Worm (Caenorhabditis elegans) whole organism, late embryonic: ENCODE data around the gene C14B9.8.

Experiments
- C08G9.2 ChIP-seq: sonication (generic microtip); optimal IDR thresholded peaks from 2 replicates; lab custom pipeline; 2016; ENCODE audit warnings: mild to moderate bottlenecking, missing genetic modification characterization, moderate library complexity, missing compliant biosample characterization
- C38D4.7 ChIP-seq: fragments of 200-800 bp; sonication (Bioruptor generic); optimal IDR thresholded peaks from 2 replicates; lab custom pipeline; 2018; ENCODE audit warnings: mild to moderate bottlenecking, missing genetic modification characterization, moderate library complexity, missing compliant biosample characterization
- K02D7.2 ChIP-seq: sonication (generic microtip); optimal IDR thresholded peaks from 2 replicates; lab custom pipeline; 2017; ENCODE audit warnings: mild to moderate bottlenecking, missing genetic modification characterization, missing compliant biosample characterization
- ahr-1 ChIP-seq: sonication (generic microtip); optimal IDR thresholded peaks from 2 replicates; lab custom pipeline; 2016; ENCODE audit warnings: missing genetic modification characterization, missing compliant biosample characterization
- ama-1 ChIP-seq: fragments of 150-350 bp; optimal IDR thresholded peaks from 2 replicates; lab custom pipeline; 2014
- ceh-18 ChIP-seq: sonication (generic microtip); optimal IDR thresholded peaks from 2 replicates; lab custom pipeline; 2016; ENCODE audit warnings: missing genetic modification characterization, missing compliant biosample characterization
- ceh-24 ChIP-seq: sonication (generic microtip); optimal IDR thresholded peaks from 2 replicates; lab custom pipeline; 2016; ENCODE audit warnings: mild to moderate bottlenecking, missing genetic modification characterization, missing compliant biosample characterization
- ceh-34 ChIP-seq: sonication (generic microtip); optimal IDR thresholded peaks from 2 replicates; lab custom pipeline; 2016; ENCODE audit warnings: mild to moderate bottlenecking, missing genetic modification characterization, missing compliant biosample characterization
- ceh-6 ChIP-seq: fragments of 200-800 bp; sonication (Bioruptor generic); optimal IDR thresholded peaks from 2 replicates; lab custom pipeline; 2018; ENCODE audit warnings: mild to moderate bottlenecking, missing genetic modification characterization, missing compliant biosample characterization
- ceh-9 ChIP-seq: sonication (generic microtip); optimal IDR thresholded peaks from 2 replicates; lab custom pipeline; 2016; ENCODE audit warnings: mild to moderate bottlenecking, missing genetic modification characterization, inconsistent platforms, missing compliant biosample characterization
- che-1 ChIP-seq: sonication (generic microtip); optimal IDR thresholded peaks from 2 replicates; lab custom pipeline; 2016; ENCODE audit warnings: mild to moderate bottlenecking, missing genetic modification characterization, missing compliant biosample characterization
- elt-4 ChIP-seq: sonication (generic microtip); optimal IDR thresholded peaks from 2 replicates; lab custom pipeline; 2016; ENCODE audit warnings: missing genetic modification characterization, missing compliant biosample characterization
- eyg-1 ChIP-seq: sonication (generic microtip); optimal IDR thresholded peaks from 2 replicates; lab custom pipeline; 2016; ENCODE audit warnings: missing genotype, missing genetic modification characterization, missing compliant biosample characterization
- fax-1 ChIP-seq: sonication (generic microtip); optimal IDR thresholded peaks from 2 replicates; lab custom pipeline; 2016; ENCODE audit warnings: missing genotype, missing genetic modification characterization, missing compliant biosample characterization
- fkh-10 ChIP-seq: fragments of 150-350 bp; optimal IDR thresholded peaks from 2 replicates; lab custom pipeline; 2014; ENCODE audit warnings: missing biosample characterization, missing genetic modification reagents, missing genetic modification characterization
- fkh-6 ChIP-seq: sonication (generic microtip); optimal IDR thresholded peaks from 2 replicates; lab custom pipeline; 2016; ENCODE audit warnings: missing genetic modification characterization, missing compliant biosample characterization
- gmeb-2 ChIP-seq: sonication (generic microtip); optimal IDR thresholded peaks from 2 replicates; lab custom pipeline; 2016; ENCODE audit warnings: missing genetic modification characterization, inconsistent platforms, missing compliant biosample characterization
- hlh-30 ChIP-seq: sonication (generic microtip); optimal IDR thresholded peaks from 2 replicates; lab custom pipeline; 2017; ENCODE audit warnings: antibody characterized with exemption, missing genetic modification characterization, missing compliant biosample characterization; ENCODE audit not compliant: insufficient read depth
- hlh-6 ChIP-seq: sonication (generic microtip); optimal IDR thresholded peaks from 2 replicates; lab custom pipeline; 2016; ENCODE audit warnings: missing genotype, missing genetic modification characterization, missing compliant biosample characterization
- hlh-8 ChIP-seq: sonication (generic microtip); optimal IDR thresholded peaks from 2 replicates; lab custom pipeline; 2016; ENCODE audit warnings: missing genotype, missing genetic modification characterization, missing compliant biosample characterization
- lin-11 ChIP-seq: fragments of 200-800 bp; sonication (Bioruptor generic); optimal IDR thresholded peaks from 2 replicates; lab custom pipeline; 2018; ENCODE audit warnings: mild to moderate bottlenecking, missing genetic modification characterization, missing compliant biosample characterization
- nfya-1 ChIP-seq: sonication (generic microtip); optimal IDR thresholded peaks from 2 replicates; lab custom pipeline; 2017; ENCODE audit warnings: missing genetic modification characterization, mild to moderate bottlenecking, missing compliant biosample characterization, antibody characterized with exemption, moderate library complexity
- nhr-11 ChIP-seq: fragments of 150-350 bp; optimal IDR thresholded peaks from 2 replicates; lab custom pipeline; 2014; ENCODE audit warnings: missing biosample characterization, missing genetic modification characterization
- nhr-232 ChIP-seq: sonication (generic microtip); optimal IDR thresholded peaks from 2 replicates; lab custom pipeline; 2016; ENCODE audit warnings: missing genetic modification characterization, missing compliant biosample characterization
- npax-4 ChIP-seq: sonication (generic microtip); optimal IDR thresholded peaks from 2 replicates; lab custom pipeline; 2016; ENCODE audit warnings: missing genetic modification characterization, missing compliant biosample characterization
- pha-2 ChIP-seq: sonication (generic microtip); optimal IDR thresholded peaks from 2 replicates; lab custom pipeline; 2017; ENCODE audit warnings: mild to moderate bottlenecking, missing genetic modification characterization, missing compliant biosample characterization
- pha-4 ChIP-seq: fragments of 150-350 bp; optimal IDR thresholded peaks from 2 replicates; lab custom pipeline; 2018; ENCODE audit warnings: missing biosample characterization, missing genetic modification reagents, missing genetic modification characterization
- pqm-1 ChIP-seq: sonication (generic microtip); optimal IDR thresholded peaks from 2 replicates; lab custom pipeline; 2016; ENCODE audit warnings: missing genetic modification characterization, missing compliant biosample characterization
- pros-1 ChIP-seq: fragments of 150-350 bp; optimal IDR thresholded peaks from 2 replicates; lab custom pipeline; 2014; ENCODE audit warnings: missing biosample characterization, missing genetic modification reagents, missing genetic modification characterization
- ref-2 ChIP-seq: sonication (generic microtip); optimal IDR thresholded peaks from 2 replicates; lab custom pipeline; 2016; ENCODE audit warnings: missing genetic modification characterization, missing compliant biosample characterization
- rnt-1 ChIP-seq: sonication (generic microtip); optimal IDR thresholded peaks from 2 replicates; lab custom pipeline; 2016; ENCODE audit warnings: missing genetic modification characterization, missing compliant biosample characterization
- sox-2 ChIP-seq: fragments of 200-800 bp; sonication (Bioruptor generic); IDR thresholded peaks from 2 replicates; pipeline ENCODE4 v1.3.6; 2022; ENCODE audit warnings: missing genetic modification reagents, missing genetic modification characterization, missing compliant biosample characterization
- sox-4 ChIP-seq: sonication (generic microtip); optimal IDR thresholded peaks from 2 replicates; lab custom pipeline; 2017; ENCODE audit warnings: mild to moderate bottlenecking, missing genetic modification characterization, inconsistent platforms, missing compliant biosample characterization
- tbx-7 ChIP-seq: sonication (generic microtip); optimal IDR thresholded peaks from 2 replicates; lab custom pipeline; 2016; ENCODE audit warnings: missing genotype, missing genetic modification characterization, missing compliant biosample characterization
- unc-42 ChIP-seq: sonication (generic microtip); optimal IDR thresholded peaks from 2 replicates; lab custom pipeline; 2016; ENCODE audit warnings: missing genotype, missing genetic modification characterization, missing compliant biosample characterization
- zip-5 ChIP-seq: sonication (generic microtip); optimal IDR thresholded peaks from 2 replicates; lab custom pipeline; 2016; ENCODE audit warnings: missing genetic modification characterization, missing compliant biosample characterization
- ztf-16 ChIP-seq: sonication (generic microtip); optimal IDR thresholded peaks from 2 replicates; lab custom pipeline; 2017; ENCODE audit warnings: missing genetic modification characterization, missing compliant biosample characterization

Gene C14B9.8

ce11 chrIII:8124323-8124722 is 20.1 kb downstream of the C14B9.8 start (continued):
- no peak for TF ChIP-seq K02D7.2 (tag; lab: Kevin White, UChicago)

- TF ChIP-seq C08G9.2 (tag; lab: Kevin White, UChicago) (no peak), pha-2 (tag; lab: Kevin White, UChicago) (no peak), ref-2 (tag; lab: Kevin White, UChicago) (no peak), fax-1 (tag; lab: Kevin White, UChicago) (no peak), gmeb-2 (tag; lab: Kevin White, UChicago) (no peak), sox-4 (tag; lab: Kevin White, UChicago) (no peak), nhr-232 (tag; lab: Kevin White, UChicago) (no peak), fkh-6 (tag; lab: Kevin White, UChicago) (no peak), ceh-34 (no peak), pqm-1 (tag; lab: Kevin White, UChicago) (no peak), hlh-6 (tag; lab: Kevin White, UChicago) (no peak), hlh-30 (tag; lab: Kevin White, UChicago) (no peak), ceh-24 (tag; lab: Kevin White, UChicago) (no peak)
Observed at ce11 chrIII:8121923-8122322, 22.5 kb downstream of the C14B9.8 start.

ce11 chrIII:8121132-8121531 is 23.3 kb downstream of the C14B9.8 start, which contains the start of gene gei-8:
Gene gei-8, minus strand, starts transcription at chrIII:8121232.
- TF ChIP-seq ama-1 (lab: Kevin White, UChicago) (no peak), eyg-1 (no peak), lin-11 (tag; lab: Kevin White, UChicago) (no peak), ceh-18 (no peak), sox-4 (tag; lab: Kevin White, UChicago) (no peak), ref-2 (tag; lab: Kevin White, UChicago) (no peak), che-1 (tag; lab: Kevin White, UChicago) (no peak), sox-2 (no peak), ceh-6 (GFP tag; lab: Kevin White, UChicago) (no peak), nfya-1 (tag; lab: Kevin White, UChicago) (no peak), pqm-1 (tag; lab: Kevin White, UChicago) (no peak)

ce11 chrIII:8117155-8117554 is 27.3 kb downstream of the C14B9.8 start:
- TF ChIP-seq ahr-1, result no peak

- TF ChIP-seq nhr-11 (tag; lab: Kevin White, UChicago) (no peak), hlh-8 (tag; lab: Kevin White, UChicago) (no peak), pha-4 (tag; lab: Kevin White, UChicago) (no peak), K02D7.2 (tag; lab: Kevin White, UChicago) (no peak), tbx-7 (tag; lab: Kevin White, UChicago) (no peak), ztf-16 (no peak), nhr-232 (tag; lab: Kevin White, UChicago) (no peak), fkh-10 (GFP tag; lab: Kevin White, UChicago) (no peak), zip-5 (tag; lab: Kevin White, UChicago) (no peak), unc-42 (tag; lab: Kevin White, UChicago) (no peak), ceh-9 (tag; lab: Kevin White, UChicago) (no peak), fax-1 (tag; lab: Kevin White, UChicago) (no peak), eyg-1 (no peak), C38D4.7 (GFP tag; lab: Kevin White, UChicago) (no peak), ahr-1 (no peak), npax-4 (tag; lab: Kevin White, UChicago) (no peak), pros-1 (no peak), rnt-1 (tag; lab: Kevin White, UChicago) (no peak), elt-4 (tag; lab: Kevin White, UChicago) (no peak)
Observed at ce11 chrIII:8115877-8116276, 28.6 kb downstream of the C14B9.8 start.
